Worm (Caenorhabditis elegans): Measurements from ENCODE around the gene col-84.
A peak's percentile ranks its signal among the peaks of the same experiment; 100 is the strongest.

The col-84 gene

DNA sequence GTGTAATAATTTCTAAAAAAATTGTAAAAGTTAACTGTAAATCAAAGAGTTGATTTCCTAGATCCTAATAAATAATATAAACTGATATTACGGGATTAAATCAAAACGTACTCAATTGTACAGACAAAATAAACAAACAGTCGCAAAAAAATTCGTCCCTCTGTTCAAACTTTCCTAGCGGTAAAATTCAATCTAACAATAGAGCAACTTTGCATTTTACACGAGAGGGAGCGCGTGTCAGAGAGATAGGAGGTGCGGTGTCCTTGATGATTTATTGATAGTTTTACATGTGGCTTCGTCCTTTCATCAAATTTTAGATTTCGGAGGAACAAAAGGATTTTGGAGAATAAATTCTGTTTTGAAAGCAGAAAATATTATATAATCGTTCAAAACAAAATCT, 37.7 kb upstream of the col-84 start (continued):
- TF ChIP-seq lsy-2 (tag; optimal IDR thresholded peaks at IDR 0.05): peak in 1 of 2 experiments; percentile 60
- TF ChIP-seq zag-1 (tag; optimal IDR thresholded peaks at IDR 0.05): no peak
- TF ChIP-seq nhr-102 (tag; optimal IDR thresholded peaks at IDR 0.05): no peak
- TF ChIP-seq ceh-62 (tag; optimal IDR thresholded peaks at IDR 0.05): no peak
- no peak for TF ChIP-seq Y5F2A.4 (GFP tag; optimal IDR thresholded peaks at IDR 0.05)
- TF ChIP-seq lim-7 (GFP tag; IDR thresholded peaks at IDR 0.05): no peak
- no peak for TF ChIP-seq nhr-10 (tag; optimal IDR thresholded peaks at IDR 0.05)
- no peak for TF ChIP-seq D1046.2 (GFP tag; IDR thresholded peaks at IDR 0.05)
- TF ChIP-seq zfp-2 (tag; optimal IDR thresholded peaks at IDR 0.05): no peak
- no peak for TF ChIP-seq fos-1 (tag; optimal IDR thresholded peaks at IDR 0.05)
- TF ChIP-seq daf-12 (tag; optimal IDR thresholded peaks at IDR 0.05): no peak
- no peak for TF ChIP-seq T20F7.1 (GFP tag; optimal IDR thresholded peaks at IDR 0.05)
- TF ChIP-seq hif-1 (tag; optimal IDR thresholded peaks at IDR 0.05): no peak
- TF ChIP-seq egl-43 (GFP tag; IDR thresholded peaks at IDR 0.05): no peak
- peak; percentile 91 for TF ChIP-seq hlh-30 (tag; optimal IDR thresholded peaks at IDR 0.05; ENCODE audit: insufficient read depth)
- no peak for TF ChIP-seq ceh-44 (GFP tag; IDR thresholded peaks at IDR 0.05)
- peak; percentile 32 for TF ChIP-seq pqm-1 (tag; optimal IDR thresholded peaks at IDR 0.05)
- TF ChIP-seq nhr-76 (tag; optimal IDR thresholded peaks at IDR 0.05): no peak
- no peak for TF ChIP-seq Y105C5A.15 (GFP tag; IDR thresholded peaks at IDR 0.05)
- TF ChIP-seq nhr-6 (tag; optimal IDR thresholded peaks at IDR 0.05): peak; percentile 35
- no peak for TF ChIP-seq ctbp-1 (GFP tag; IDR thresholded peaks at IDR 0.05)
- no peak for TF ChIP-seq daf-16 (GFP tag; optimal IDR thresholded peaks at IDR 0.05)
- peak; percentile 12 for TF ChIP-seq daf-16 (tag; optimal IDR thresholded peaks at IDR 0.05)
- no peak for TF ChIP-seq rbr-2 (tag; optimal IDR thresholded peaks at IDR 0.05)
- TF ChIP-seq aly-2 (tag; optimal IDR thresholded peaks at IDR 0.05): no peak
- peak in 1 of 2 experiments; percentile 60 for TF ChIP-seq mdl-1 (tag; optimal IDR thresholded peaks at IDR 0.05)
- no peak for TF ChIP-seq nhr-11 (tag; optimal IDR thresholded peaks at IDR 0.05)
- TF ChIP-seq F10B5.3 (tag; optimal IDR thresholded peaks at IDR 0.05): no peak
- TF ChIP-seq cey-2 (tag; optimal IDR thresholded peaks at IDR 0.05; ENCODE audit: borderline replicate concordance, insufficient read depth): no peak
- TF ChIP-seq dve-1 (tag; optimal IDR thresholded peaks at IDR 0.05; ENCODE audit: insufficient read depth): no peak
- TF ChIP-seq daf-8 (GFP tag; IDR thresholded peaks at IDR 0.05): no peak
- TF ChIP-seq gei-8 (GFP tag; optimal IDR thresholded peaks at IDR 0.05): no peak
- no peak for TF ChIP-seq spr-3 (GFP tag; optimal IDR thresholded peaks at IDR 0.05)
- peak in 1 of 2 experiments; percentile 95 for TF ChIP-seq unc-62 (GFP tag; optimal IDR thresholded peaks at IDR 0.05 in 1 of 2)
- TF ChIP-seq unc-62 (tag; optimal IDR thresholded peaks at IDR 0.05): no peak
- TF ChIP-seq R02D3.7 (tag; optimal IDR thresholded peaks at IDR 0.05): no peak
- no peak for TF ChIP-seq ZK337.2 (GFP tag; IDR thresholded peaks at IDR 0.05)
- TF ChIP-seq zip-2 (tag; optimal IDR thresholded peaks at IDR 0.05): no peak
- no peak for TF ChIP-seq ceh-28 (tag; optimal IDR thresholded peaks at IDR 0.05)
- TF ChIP-seq unc-130 (GFP tag; optimal IDR thresholded peaks at IDR 0.05): no peak
- TF ChIP-seq Y75B8A.6 (GFP tag; IDR thresholded peaks at IDR 0.05): no peak
- peak; percentile 63 for TF ChIP-seq mes-2 (tag; optimal IDR thresholded peaks at IDR 0.05; ENCODE audit: poor library complexity, severe bottlenecking)
- TF ChIP-seq nhr-237 (tag; optimal IDR thresholded peaks at IDR 0.05): no peak
- TF ChIP-seq dmd-6 (GFP tag; IDR thresholded peaks at IDR 0.05): no peak
- no peak for TF ChIP-seq lir-3 (tag; optimal IDR thresholded peaks at IDR 0.05)

Measured in whole organism, L4 larva.